Fruit fly (Drosophila melanogaster): ENCODE data around the gene CG31140.

The CG31140 gene

dm6 chr3R:24006449-24007159, 43.6 kb downstream of the CG31140 start (continued):
- TF ChIP-seq en (GFP tag; optimal IDR thresholded peaks at IDR 0.05): no peak
- no peak for TF ChIP-seq Atf-2 (GFP tag; optimal IDR thresholded peaks at IDR 0.05)
- TF ChIP-seq onecut (GFP tag; IDR thresholded peaks at IDR 0.05): 0 out of 2 replicates have a peak, but pooled peaks have one; percentile 26
- TF ChIP-seq CG18011 (GFP tag; optimal IDR thresholded peaks at IDR 0.05): no peak
- no peak for TF ChIP-seq Ada2b (GFP tag; IDR thresholded peaks at IDR 0.05)
- no peak for TF ChIP-seq CG31441 (GFP tag; IDR thresholded peaks at IDR 0.05)
- TF ChIP-seq Ptx1 (GFP tag; IDR thresholded peaks at IDR 0.05): peak; percentile 19; the same call in 1 of the 2 replicates
- no peak for TF ChIP-seq CrebB (tag; optimal IDR thresholded peaks at IDR 0.05)
- no peak for TF ChIP-seq CG15269 (tag; optimal IDR thresholded peaks at IDR 0.05)
- TF ChIP-seq Xrp1 (GFP tag; IDR thresholded peaks at IDR 0.05): peak; percentile 45; the same call in 1 of the 2 replicates
- TF ChIP-seq oc (tag; optimal IDR thresholded peaks at IDR 0.05): no peak
- TF ChIP-seq CG6765 (GFP tag; optimal IDR thresholded peaks at IDR 0.05): no peak
- no peak for TF ChIP-seq stwl (tag; optimal IDR thresholded peaks at IDR 0.05)
- no peak for TF ChIP-seq chif (GFP tag; optimal IDR thresholded peaks at IDR 0.05)
- TF ChIP-seq ttk (GFP tag; IDR thresholded peaks at IDR 0.05): no peak
- no peak for TF ChIP-seq MBD-R2 (GFP tag; IDR thresholded peaks at IDR 0.05)
- TF ChIP-seq bowl (GFP tag; IDR thresholded peaks at IDR 0.05): no peak
- peak; percentile 29; the same call in 1 of the 2 replicates for TF ChIP-seq al (GFP tag; IDR thresholded peaks at IDR 0.05)
- TF ChIP-seq ara (GFP tag; IDR thresholded peaks at IDR 0.05): no peak
- no peak for TF ChIP-seq CG13624 (GFP tag; optimal IDR thresholded peaks at IDR 0.05)
- TF ChIP-seq CG34224 (GFP tag; IDR thresholded peaks at IDR 0.05; ENCODE audit: partially characterized antibody): 0 out of 3 replicates have a peak, but pooled peaks have one; percentile 25
- TF ChIP-seq CG18476 (GFP tag; optimal IDR thresholded peaks at IDR 0.05): no peak
- TF ChIP-seq HLH3B (GFP tag; IDR thresholded peaks at IDR 0.05): no peak
- no peak for TF ChIP-seq Oaz (GFP tag; IDR thresholded peaks at IDR 0.05)
- no peak for TF ChIP-seq bsh (GFP tag; optimal IDR thresholded peaks at IDR 0.05)
- TF ChIP-seq CG14441 (GFP tag; IDR thresholded peaks at IDR 0.05): no peak
- no peak for TF ChIP-seq chn (GFP tag; optimal IDR thresholded peaks at IDR 0.05)
- TF ChIP-seq NfI (GFP tag; optimal IDR thresholded peaks at IDR 0.05): no peak
- no peak for TF ChIP-seq Ravus (GFP tag; IDR thresholded peaks at IDR 0.05)
- TF ChIP-seq CG1647 (GFP tag; optimal IDR thresholded peaks at IDR 0.05): no peak
- 0 out of 3 replicates have a peak, but pooled peaks have one; percentile 20 for TF ChIP-seq Optix (GFP tag; IDR thresholded peaks at IDR 0.05)
- TF ChIP-seq Trl (optimal IDR thresholded peaks at IDR 0.05): peak; percentile 63 to 79
- no peak for TF ChIP-seq Trl (GFP tag; optimal IDR thresholded peaks at IDR 0.05)
- no peak for TF ChIP-seq CG3281 (GFP tag; optimal IDR thresholded peaks at IDR 0.05)
- no peak for TF ChIP-seq CG12744 (GFP tag; optimal IDR thresholded peaks at IDR 0.05)
- no peak for TF ChIP-seq pan (optimal IDR thresholded peaks at IDR 0.05)
- peak in 1 of 2 experiments; percentile 19 for TF ChIP-seq pan (GFP tag; optimal IDR thresholded peaks at IDR 0.05 in 1 of 2, IDR thresholded peaks at IDR 0.05 in 1 of 2)
- TF ChIP-seq B-H1 (GFP tag; IDR thresholded peaks at IDR 0.05): no peak
- TF ChIP-seq danr (GFP tag; IDR thresholded peaks at IDR 0.05): no peak
- peak; percentile 50 for TF ChIP-seq crol (GFP tag; IDR thresholded peaks at IDR 0.05)
- peak; percentile 41 for TF ChIP-seq Meics (GFP tag; optimal IDR thresholded peaks at IDR 0.05)
- no peak for TF ChIP-seq insv (GFP tag; optimal IDR thresholded peaks at IDR 0.05)
- TF ChIP-seq klu (GFP tag; IDR thresholded peaks at IDR 0.05): peak; percentile 25; the same call in 1 of the 2 replicates
- no peak for TF ChIP-seq tna (GFP tag; IDR thresholded peaks at IDR 0.05; ENCODE audit: partially characterized antibody)
- no peak for TF ChIP-seq CG5953 (GFP tag; IDR thresholded peaks at IDR 0.05)
- no peak for TF ChIP-seq CG16815 (GFP tag; optimal IDR thresholded peaks at IDR 0.05)
- TF ChIP-seq vfl (GFP tag; optimal IDR thresholded peaks at IDR 0.05): no peak
- TF ChIP-seq hkb (optimal IDR thresholded peaks at IDR 0.05): no peak
- TF ChIP-seq hkb (GFP tag; IDR thresholded peaks at IDR 0.05): no peak
- no peak for TF ChIP-seq tap (tag; optimal IDR thresholded peaks at IDR 0.05)
- no peak for TF ChIP-seq CG8924 (tag; optimal IDR thresholded peaks at IDR 0.05)
- TF ChIP-seq CG12659 (GFP tag; optimal IDR thresholded peaks at IDR 0.05): peak; percentile 26

Measured in whole organism, embryonic.